Worm (Caenorhabditis elegans) whole organism, L3 larva: Measurements from ENCODE around the gene W09C2.7.

ENCODE experiments used
- ZK546.5 ChIP-seq: sonication (generic microtip); optimal IDR thresholded peaks from 2 replicates; lab custom pipeline; 2017; ENCODE audit warnings: missing biosample characterization, missing genetic modification characterization
- aly-2 ChIP-seq: fragments of 150-350 bp; optimal IDR thresholded peaks from 2 replicates; lab custom pipeline; 2014; ENCODE audit warnings: missing biosample characterization, missing genetic modification characterization
- ama-1 ChIP-seq: fragments of 150-350 bp; optimal IDR thresholded peaks from 2 replicates; lab custom pipeline; 2018
- ceh-16 ChIP-seq: sonication (generic microtip); optimal IDR thresholded peaks from 2 replicates; lab custom pipeline; 2017; ENCODE audit warnings: missing biosample characterization, missing genetic modification characterization
- ceh-28 ChIP-seq: fragments of 150-350 bp; optimal IDR thresholded peaks from 2 replicates; lab custom pipeline; 2014; ENCODE audit warnings: missing biosample characterization, missing genetic modification reagents, missing genetic modification characterization
- ceh-9 ChIP-seq: sonication (generic microtip); optimal IDR thresholded peaks from 2 replicates; lab custom pipeline; 2018; ENCODE audit warnings: missing biosample characterization, missing genetic modification characterization
- egl-27 ChIP-seq: sonication (generic microtip); optimal IDR thresholded peaks from 4 replicates; lab custom pipeline; 2017; ENCODE audit warnings: missing biosample characterization, missing genetic modification reagents, missing genetic modification characterization
- elt-2 ChIP-seq: sonication (generic microtip); optimal IDR thresholded peaks from 2 replicates; lab custom pipeline; 2016; ENCODE audit warnings: missing genetic modification reagents, mild to moderate bottlenecking, missing genetic modification characterization, missing compliant biosample characterization
- elt-3 ChIP-seq, 3 experiments: fragments of 150-350 bp in 1 of 3; sonication (generic microtip) in 2 of 3; optimal IDR thresholded peaks; 2 replicates in 2 of 3; 4 replicates in 1 of 3; lab custom pipeline; 2014 to 2017; ENCODE audit warnings: missing biosample characterization in 3 of 3, missing genetic modification characterization in 3 of 3
- eor-1 ChIP-seq, 2 experiments: fragments of 150-350 bp; optimal IDR thresholded peaks; 2 replicates each; lab custom pipeline; 2014 to 2018; ENCODE audit warnings: missing biosample characterization in 2 of 2, missing genetic modification characterization in 2 of 2
- fkh-10 ChIP-seq: sonication (generic microtip); optimal IDR thresholded peaks from 2 replicates; lab custom pipeline; 2017; ENCODE audit warnings: missing biosample characterization, missing genetic modification reagents, missing genetic modification characterization
- fkh-2 ChIP-seq: fragments of 150-350 bp; optimal IDR thresholded peaks from 2 replicates; lab custom pipeline; 2014; ENCODE audit warnings: missing biosample characterization, missing genetic modification reagents, missing genetic modification characterization
- fos-1 ChIP-seq: fragments of 150-350 bp; optimal IDR thresholded peaks from 2 replicates; lab custom pipeline; 2014; ENCODE audit warnings: missing biosample characterization, missing genetic modification characterization
- hmg-11 ChIP-seq: sonication (generic microtip); optimal IDR thresholded peaks from 2 replicates; lab custom pipeline; 2016; ENCODE audit warnings: missing genetic modification characterization, missing compliant biosample characterization
- jun-1 ChIP-seq: fragments of 150-350 bp; optimal IDR thresholded peaks from 2 replicates; lab custom pipeline; 2014; ENCODE audit warnings: missing biosample characterization, missing genetic modification reagents, missing genetic modification characterization
- lin-39 ChIP-seq: fragments of 150-350 bp; optimal IDR thresholded peaks from 2 replicates; lab custom pipeline; 2018; ENCODE audit warnings: missing biosample characterization, missing genetic modification reagents, missing genetic modification characterization
- lsy-12 ChIP-seq: sonication (generic microtip); optimal IDR thresholded peaks from 2 replicates; lab custom pipeline; 2016; ENCODE audit warnings: mild to moderate bottlenecking, missing genetic modification characterization, missing compliant biosample characterization
- nfya-1 ChIP-seq: sonication (generic microtip); optimal IDR thresholded peaks from 2 replicates; lab custom pipeline; 2017; ENCODE audit warnings: missing genetic modification characterization, mild to moderate bottlenecking, missing compliant biosample characterization, antibody characterized with exemption, moderate library complexity; ENCODE audit not compliant: insufficient read depth
- nhr-12 ChIP-seq: fragments of 150-350 bp; optimal IDR thresholded peaks from 2 replicates; lab custom pipeline; 2014; ENCODE audit warnings: missing biosample characterization, missing genetic modification characterization
- nhr-25 ChIP-seq: sonication (generic microtip); optimal IDR thresholded peaks from 2 replicates; lab custom pipeline; 2017; ENCODE audit warnings: missing biosample characterization, missing genetic modification characterization
- nhr-28 ChIP-seq: fragments of 150-350 bp; optimal IDR thresholded peaks from 2 replicates; lab custom pipeline; 2014; ENCODE audit warnings: missing biosample characterization, missing genetic modification characterization
- nhr-43 ChIP-seq: sonication (generic microtip); optimal IDR thresholded peaks from 2 replicates; lab custom pipeline; 2016; ENCODE audit warnings: mild to moderate bottlenecking, missing genetic modification characterization, missing compliant biosample characterization; ENCODE audit not compliant: poor library complexity, severe bottlenecking
- nhr-67 ChIP-seq: fragments of 150-350 bp; optimal IDR thresholded peaks from 2 replicates; lab custom pipeline; 2014; ENCODE audit warnings: missing biosample characterization, missing genetic modification characterization
- nhr-77 ChIP-seq: fragments of 150-350 bp; optimal IDR thresholded peaks from 2 replicates; lab custom pipeline; 2014; ENCODE audit warnings: missing biosample characterization, missing genetic modification characterization
- pha-4 ChIP-seq: fragments of 150-350 bp; optimal IDR thresholded peaks from 2 replicates; lab custom pipeline; 2014; ENCODE audit warnings: missing biosample characterization, missing genetic modification reagents, missing genetic modification characterization
- pqm-1 ChIP-seq: fragments of 150-350 bp; optimal IDR thresholded peaks from 2 replicates; lab custom pipeline; 2017; ENCODE audit warnings: missing biosample characterization, missing genetic modification characterization, inconsistent platforms
- sea-2 ChIP-seq: fragments of 150-350 bp; sonication (generic microtip); optimal IDR thresholded peaks from 4 replicates; lab custom pipeline; 2014; ENCODE audit warnings: missing biosample characterization, missing genetic modification reagents, missing genetic modification characterization
- skn-1 ChIP-seq: fragments of 150-350 bp; optimal IDR thresholded peaks from 2 replicates; lab custom pipeline; 2014; ENCODE audit warnings: missing biosample characterization, missing genetic modification characterization
- zag-1 ChIP-seq: fragments of 150-350 bp; optimal IDR thresholded peaks from 2 replicates; lab custom pipeline; 2014; ENCODE audit warnings: missing biosample characterization, missing genetic modification characterization
- ztf-4 ChIP-seq: fragments of 150-350 bp; optimal IDR thresholded peaks from 2 replicates; lab custom pipeline; 2014; ENCODE audit warnings: missing biosample characterization, missing genetic modification characterization

W09C2.7 gene

ce11 chrIV:9668103-9668672, 46.0 kb upstream of the W09C2.7 start:
- TF ChIP-seq elt-2 (tag; lab: Kevin White, UChicago) (peak; percentile 56), jun-1 (tag; lab: Kevin White, UChicago) (peak; percentile 52), nfya-1 (tag; lab: Kevin White, UChicago) (peak; percentile 18), zag-1 (tag; lab: Kevin White, UChicago) (no peak), pqm-1 (tag; lab: Kevin White, UChicago) (peak; percentile 82), aly-2 (tag; lab: Kevin White, UChicago) (no peak), ceh-9 (no peak), ZK546.5 (no peak), pha-4 (tag; lab: Kevin White, UChicago) (peak; percentile 60), nhr-12 (tag; lab: Kevin White, UChicago) (no peak), ceh-28 (tag; lab: Kevin White, UChicago) (no peak), fkh-10 (GFP tag; lab: Kevin White, UChicago) (no peak)

- TF ChIP-seq nhr-25 (tag; lab: Kevin White, UChicago) (peak; percentile 20), elt-2 (tag; lab: Kevin White, UChicago) (no peak), pha-4 (tag; lab: Kevin White, UChicago) (peak; percentile 43)
Measured at ce11 chrIV:9667084-9667483, 44.9 kb upstream of the W09C2.7 start.

- TF ChIP-seq zag-1 (tag; lab: Kevin White, UChicago) = no peak
- TF ChIP-seq fkh-2 (tag; lab: Kevin White, UChicago) = no peak
- TF ChIP-seq nhr-12 (tag; lab: Kevin White, UChicago) = no peak
- no peak for TF ChIP-seq sea-2 (GFP tag; lab: Kevin White, UChicago)
- TF ChIP-seq nfya-1 (tag; lab: Kevin White, UChicago) = no peak
- TF ChIP-seq fkh-10 (GFP tag; lab: Kevin White, UChicago) = peak; percentile 74
- TF ChIP-seq, all 47 proteins: peak for 1
Measured at ce11 chrIV:9659999-9660398, 37.8 kb upstream of the W09C2.7 start.

ce11 chrIV:9657753-9658152, 35.6 kb upstream of the W09C2.7 start, which contains the start of gene acc-1:
acc-1 (plus strand) TSS chrIV:9658053.
- no peak for TF ChIP-seq nhr-67 (tag; lab: Kevin White, UChicago)
- TF ChIP-seq nhr-77 = no peak
- no peak for TF ChIP-seq hmg-11 (tag; lab: Kevin White, UChicago)
- no peak for TF ChIP-seq ama-1 (lab: Kevin White, UChicago)
- no peak for TF ChIP-seq lin-39
- TF ChIP-seq lsy-12 (tag; lab: Kevin White, UChicago) = no peak
- TF ChIP-seq ZK546.5 = no peak
- no peak for TF ChIP-seq ztf-4 (tag; lab: Kevin White, UChicago)
- no peak for TF ChIP-seq egl-27 (tag; lab: Kevin White, UChicago)
- no peak for TF ChIP-seq ceh-16 (tag; lab: Kevin White, UChicago)

ce11 chrIV:9655556-9655955, 33.4 kb upstream of the W09C2.7 start:
- no peak for TF ChIP-seq nhr-43 (tag; lab: Kevin White, UChicago)
- TF ChIP-seq nhr-25 (tag; lab: Kevin White, UChicago) = no peak
- no peak for TF ChIP-seq ceh-16 (tag; lab: Kevin White, UChicago)

- TF ChIP-seq ama-1 (lab: Kevin White, UChicago) (no peak), nhr-67 (tag; lab: Kevin White, UChicago) (no peak), ceh-9 (no peak), skn-1 (tag; lab: Kevin White, UChicago) (no peak), fos-1 (tag; lab: Kevin White, UChicago) (no peak), elt-3 (tag; optimal IDR thresholded peaks at IDR 0.05; lab: Kevin White, UChicago) (no peak), nhr-28 (tag; lab: Kevin White, UChicago) (no peak), lin-39 (no peak), eor-1 (tag; optimal IDR thresholded peaks at IDR 0.05; lab: Kevin White, UChicago) (no peak)
Measured at ce11 chrIV:9654017-9654416, 31.8 kb upstream of the W09C2.7 start, which contains the start of gene F58G6.7. F58G6.7 (plus strand) TSS chrIV:9654317.
